Fruit fly (Drosophila melanogaster): Measurements from ENCODE around the gene AkhR.

AkhR gene

dm6 chr2L:6708997-6709662 is 6.9 kb downstream of the AkhR start, which contains the start of gene Tsp (continued):
- TF ChIP-seq CG11762 (GFP tag; optimal IDR thresholded peaks at IDR 0.05; ENCODE audit: insufficient read depth) (no peak), achi (GFP tag; optimal IDR thresholded peaks at IDR 0.05) (peak; percentile 12), CG8319 (GFP tag; optimal IDR thresholded peaks at IDR 0.05) (no peak), salr (GFP tag; optimal IDR thresholded peaks at IDR 0.05) (no peak), Hr4 (GFP tag; optimal IDR thresholded peaks at IDR 0.05) (no peak), Smox (GFP tag; optimal IDR thresholded peaks at IDR 0.05) (no peak)

- TF ChIP-seq Smox (GFP tag; optimal IDR thresholded peaks at IDR 0.05) (no peak), ss (GFP tag; optimal IDR thresholded peaks at IDR 0.05) (no peak), Gug (GFP tag; IDR thresholded peaks at IDR 0.05) (no peak), dac (GFP tag; optimal IDR thresholded peaks at IDR 0.05) (no peak), CG1621 (tag; optimal IDR thresholded peaks at IDR 0.05) (no peak), topi (GFP tag; optimal IDR thresholded peaks at IDR 0.05) (no peak), eg (GFP tag; IDR thresholded peaks at IDR 0.05) (no peak), fd59A (GFP tag; optimal IDR thresholded peaks at IDR 0.05) (no peak), CG15336 (GFP tag; IDR thresholded peaks at IDR 0.05) (no peak)
These were observed 9.5 kb downstream of the AkhR start for dm6 chr2L:6706368-6706919.

dm6 chr2L:6705081-6705480 is 10.9 kb downstream of the AkhR start:
- TF ChIP-seq CG6792 (GFP tag; optimal IDR thresholded peaks at IDR 0.05) (no peak), CG34406 (GFP tag; optimal IDR thresholded peaks at IDR 0.05) (no peak), fd85E (GFP tag; optimal IDR thresholded peaks at IDR 0.05) (no peak), ss (GFP tag; optimal IDR thresholded peaks at IDR 0.05) (no peak)

dm6 chr2L:6701409-6702199 is 14.4 kb downstream of the AkhR start:
- TF ChIP-seq fkh (GFP tag; optimal IDR thresholded peaks at IDR 0.05) (no peak), CG32006 (GFP tag; optimal IDR thresholded peaks at IDR 0.05) (peak; percentile 8), ss (GFP tag; optimal IDR thresholded peaks at IDR 0.05) (peak; percentile 13 to 18), pdm3 (GFP tag; optimal IDR thresholded peaks at IDR 0.05) (peak; percentile 3), Met (GFP tag; optimal IDR thresholded peaks at IDR 0.05) (peak; percentile 40), Hr4 (GFP tag; optimal IDR thresholded peaks at IDR 0.05) (no peak), topi (GFP tag; optimal IDR thresholded peaks at IDR 0.05) (peak; percentile 24), CG10631 (GFP tag; optimal IDR thresholded peaks at IDR 0.05) (peak; percentile 1), spab (GFP tag; optimal IDR thresholded peaks at IDR 0.05) (peak; percentile 18), CG16779 (tag; optimal IDR thresholded peaks at IDR 0.05) (no peak), CG8632 (GFP tag; optimal IDR thresholded peaks at IDR 0.05) (peak; percentile 6), net (GFP tag; optimal IDR thresholded peaks at IDR 0.05) (peak; percentile 13), Ets96B (tag; optimal IDR thresholded peaks at IDR 0.05) (peak; percentile 51), Hr39 (GFP tag; optimal IDR thresholded peaks at IDR 0.05) (peak; percentile 26), CG6792 (GFP tag; optimal IDR thresholded peaks at IDR 0.05) (peak; percentile 35), achi (GFP tag; optimal IDR thresholded peaks at IDR 0.05) (peak; percentile 24), Eip93F (GFP tag; optimal IDR thresholded peaks at IDR 0.05) (no peak), CG3919 (GFP tag; optimal IDR thresholded peaks at IDR 0.05) (peak; percentile 48), Sox15 (GFP tag; optimal IDR thresholded peaks at IDR 0.05) (peak; percentile 21), svp (GFP tag) (peak; percentile 57), CG7368 (GFP tag; optimal IDR thresholded peaks at IDR 0.05) (no peak), Gug (GFP tag; IDR thresholded peaks at IDR 0.05) (no peak), Eip75B (GFP tag; optimal IDR thresholded peaks at IDR 0.05) (peak; percentile 45), Sox14 (GFP tag; optimal IDR thresholded peaks at IDR 0.05) (peak; percentile 5), CG3032 (tag; optimal IDR thresholded peaks at IDR 0.05) (peak; percentile 15), CG8119 (GFP tag; IDR thresholded peaks at IDR 0.05) (no peak), CG34406 (GFP tag; optimal IDR thresholded peaks at IDR 0.05) (peak; percentile 5), Blimp-1 (GFP tag; optimal IDR thresholded peaks at IDR 0.05) (peak; percentile 72), Smox (GFP tag; optimal IDR thresholded peaks at IDR 0.05) (peak; percentile 3), dac (GFP tag; optimal IDR thresholded peaks at IDR 0.05) (no peak), fd59A (GFP tag; optimal IDR thresholded peaks at IDR 0.05) (no peak), CG6808 (GFP tag; optimal IDR thresholded peaks at IDR 0.05) (peak; percentile 21), CG11902 (GFP tag; optimal IDR thresholded peaks at IDR 0.05) (peak; percentile 22), CG10669 (GFP tag; optimal IDR thresholded peaks at IDR 0.05) (peak; percentile 57)
